Worm (Caenorhabditis elegans) whole organism, young adult: ENCODE data around the gene cest-4.

Experiments used
- B0019.2 ChIP-seq: fragments of 200-800 bp; sonication (Bioruptor generic); conservative IDR thresholded peaks from 2 replicates; pipeline ENCODE4 v1.3.6; 2022; ENCODE audit warnings: missing genetic modification reagents, missing genetic modification characterization, missing compliant biosample characterization
- B0336.3 ChIP-seq: fragments of 200-800 bp; sonication (Bioruptor generic); IDR thresholded peaks from 2 replicates; pipeline ENCODE4 v1.3.6; 2022; ENCODE audit warnings: missing genetic modification characterization, missing compliant biosample characterization
- F33H1.4 ChIP-seq: fragments of 200-800 bp; sonication (Bioruptor generic); IDR thresholded peaks from 2 replicates; pipeline ENCODE4 v1.3.6; 2022; ENCODE audit warnings: missing genetic modification reagents, missing genetic modification characterization, missing compliant biosample characterization
- F37B4.10 ChIP-seq: fragments of 200-800 bp; sonication (Bioruptor generic); IDR thresholded peaks from 2 replicates; pipeline ENCODE4 v1.3.6; 2022; ENCODE audit warnings: missing genetic modification characterization, missing compliant biosample characterization
- F39B2.1 ChIP-seq: fragments of 200-800 bp; sonication (Bioruptor generic); IDR thresholded peaks from 2 replicates; pipeline ENCODE4 v1.3.6; 2022; ENCODE audit warnings: missing genetic modification reagents, missing genetic modification characterization, missing compliant biosample characterization
- F52B5.7 ChIP-seq: sonication (generic microtip); optimal IDR thresholded peaks from 2 replicates; lab custom pipeline; 2016; ENCODE audit warnings: mild to moderate bottlenecking, missing genetic modification characterization, missing compliant biosample characterization
- K11D2.4 ChIP-seq: fragments of 200-800 bp; sonication (Bioruptor generic); IDR thresholded peaks from 2 replicates; pipeline ENCODE4 v1.3.6; 2022; ENCODE audit warnings: missing genetic modification reagents, missing genetic modification characterization, missing compliant biosample characterization
- K12H6.12 ChIP-seq: fragments of 200-800 bp; sonication (Bioruptor generic); optimal IDR thresholded peaks from 2 replicates; lab custom pipeline; 2018; ENCODE audit warnings: mild to moderate bottlenecking, missing genetic modification characterization, missing compliant biosample characterization
- Y53F4B.3 ChIP-seq: fragments of 200-800 bp; sonication (Bioruptor generic); IDR thresholded peaks from 2 replicates; pipeline ENCODE4 v1.3.6; 2022; ENCODE audit warnings: missing genetic modification reagents, missing genetic modification characterization, missing compliant biosample characterization
- Y56A3A.18 ChIP-seq: fragments of 200-800 bp; sonication (Bioruptor generic); IDR thresholded peaks from 2 replicates; pipeline ENCODE4 v1.3.6; 2022; ENCODE audit warnings: missing genetic modification reagents, missing genetic modification characterization, missing compliant biosample characterization
- ZK185.1 ChIP-seq: sonication (generic microtip); optimal IDR thresholded peaks from 2 replicates; lab custom pipeline; 2016; ENCODE audit warnings: mild to moderate bottlenecking, missing genetic modification characterization, missing compliant biosample characterization; ENCODE audit not compliant: poor library complexity, severe bottlenecking
- aptf-3 ChIP-seq: fragments of 200-800 bp; sonication (Bioruptor generic); IDR thresholded peaks from 2 replicates; pipeline ENCODE4 v1.3.6; 2022; ENCODE audit warnings: missing genetic modification characterization, missing compliant biosample characterization
- attf-5 ChIP-seq: fragments of 200-800 bp; sonication (Bioruptor generic); optimal IDR thresholded peaks from 2 replicates; lab custom pipeline; 2018; ENCODE audit warnings: mild to moderate bottlenecking, missing genetic modification characterization, missing compliant biosample characterization
- cebp-1 ChIP-seq, 2 experiments: fragments of 200-800 bp in 1 of 2; sonication (Bioruptor generic) in 1 of 2; sonication (generic microtip) in 1 of 2; IDR thresholded peaks in 1 of 2; optimal IDR thresholded peaks in 1 of 2; 2 replicates each; pipeline versions ENCODE4 v1.3.6 to Lab custom; 2017 to 2022; ENCODE audit warnings: missing compliant biosample characterization in 2 of 2, missing genetic modification characterization in 2 of 2, mild to moderate bottlenecking in 1 of 2, missing genetic modification reagents in 1 of 2, moderate library complexity in 1 of 2
- ceh-40 ChIP-seq: fragments of 200-800 bp; sonication (Bioruptor generic); IDR thresholded peaks from 2 replicates; pipeline ENCODE4 v1.3.6; 2022; ENCODE audit warnings: missing genetic modification characterization, missing compliant biosample characterization
- chd-7 ChIP-seq: sonication (generic microtip); optimal IDR thresholded peaks from 2 replicates; lab custom pipeline; 2016; ENCODE audit warnings: mild to moderate bottlenecking, missing genetic modification characterization, moderate library complexity, missing compliant biosample characterization
- efl-1 ChIP-seq: fragments of 150-350 bp; optimal IDR thresholded peaks from 2 replicates; lab custom pipeline; 2014; ENCODE audit warnings: missing biosample characterization, missing genetic modification reagents, missing genetic modification characterization
- hlh-26 ChIP-seq: fragments of 200-800 bp; sonication (Bioruptor generic); conservative IDR thresholded peaks from 2 replicates; pipeline ENCODE4 v1.3.6; 2022; ENCODE audit warnings: missing genetic modification reagents, missing genetic modification characterization, missing compliant biosample characterization
- hmg-1.2 ChIP-seq: fragments of 200-800 bp; sonication (Bioruptor generic); IDR thresholded peaks from 2 replicates; pipeline ENCODE4 v1.3.6; 2022; ENCODE audit warnings: missing genetic modification reagents, missing genetic modification characterization, missing compliant biosample characterization
- let-607 ChIP-seq, 2 experiments: fragments of 200-800 bp in 1 of 2; sonication (Bioruptor generic) in 1 of 2; sonication (generic microtip) in 1 of 2; optimal IDR thresholded peaks; 2 replicates each; lab custom pipeline; 2016 to 2018; ENCODE audit warnings: mild to moderate bottlenecking in 2 of 2, missing compliant biosample characterization in 2 of 2, missing genetic modification characterization in 2 of 2, moderate library complexity in 2 of 2, missing genotype in 1 of 2
- lin-35 ChIP-seq, 3 experiments: fragments of 150-350 bp in 2 of 3; sonication (generic microtip) in 1 of 3; optimal IDR thresholded peaks; 2 replicates each; lab custom pipeline; 2014 to 2018; ENCODE audit warnings: missing biosample characterization in 3 of 3, missing genetic modification characterization in 3 of 3, missing genetic modification reagents in 3 of 3
- lsl-1 ChIP-seq: fragments of 200-800 bp; sonication (Bioruptor generic); optimal IDR thresholded peaks from 2 replicates; lab custom pipeline; 2018; ENCODE audit warnings: mild to moderate bottlenecking, missing genetic modification characterization, moderate library complexity, missing compliant biosample characterization
- madf-3 ChIP-seq: fragments of 200-800 bp; sonication (Bioruptor generic); IDR thresholded peaks from 2 replicates; pipeline ENCODE4 v1.3.6; 2022; ENCODE audit warnings: missing genetic modification reagents, missing genetic modification characterization, missing compliant biosample characterization
- madf-6 ChIP-seq: fragments of 200-800 bp; sonication (Bioruptor generic); IDR thresholded peaks from 2 replicates; pipeline ENCODE4 v1.3.6; 2022; ENCODE audit warnings: missing genetic modification reagents, missing genetic modification characterization, missing compliant biosample characterization
- madf-8 ChIP-seq: fragments of 200-800 bp; sonication (Bioruptor generic); conservative IDR thresholded peaks from 2 replicates; pipeline ENCODE4 v1.3.6; 2022; ENCODE audit warnings: missing genetic modification reagents, missing genetic modification characterization, missing compliant biosample characterization
- mcd-1 ChIP-seq: fragments of 200-800 bp; sonication (Bioruptor generic); IDR thresholded peaks from 2 replicates; pipeline ENCODE4 v1.3.6; 2022; ENCODE audit warnings: missing genetic modification reagents, missing genetic modification characterization, missing compliant biosample characterization
- nfya-2 ChIP-seq: fragments of 200-800 bp; sonication (Bioruptor generic); IDR thresholded peaks from 2 replicates; pipeline ENCODE4 v1.3.6; 2022; ENCODE audit warnings: missing genetic modification reagents, missing genetic modification characterization, missing compliant biosample characterization
- nfyb-1 ChIP-seq: fragments of 200-800 bp; sonication (Bioruptor generic); IDR thresholded peaks from 2 replicates; pipeline ENCODE4 v1.3.6; 2022; ENCODE audit warnings: missing genetic modification reagents, missing genetic modification characterization, missing compliant biosample characterization
- nhr-179 ChIP-seq: sonication (generic microtip); optimal IDR thresholded peaks from 2 replicates; lab custom pipeline; 2016; ENCODE audit warnings: mild to moderate bottlenecking, missing genetic modification characterization, missing compliant biosample characterization
- nhr-27 ChIP-seq: fragments of 200-800 bp; sonication (Bioruptor generic); optimal IDR thresholded peaks from 2 replicates; lab custom pipeline; 2018; ENCODE audit warnings: mild to moderate bottlenecking, missing genetic modification characterization, moderate library complexity, missing compliant biosample characterization
- nhr-80 ChIP-seq: sonication (generic microtip); optimal IDR thresholded peaks from 2 replicates; lab custom pipeline; 2016; ENCODE audit warnings: missing genetic modification characterization, missing compliant biosample characterization
- pbrm-1 ChIP-seq: fragments of 200-800 bp; sonication (Bioruptor generic); IDR thresholded peaks from 2 replicates; pipeline ENCODE4 v1.3.6; 2022; ENCODE audit warnings: missing genetic modification reagents, missing genetic modification characterization, missing compliant biosample characterization
- rcor-1 ChIP-seq: fragments of 200-800 bp; sonication (Bioruptor generic); IDR thresholded peaks from 2 replicates; pipeline ENCODE4 v1.3.6; 2022; ENCODE audit warnings: missing genetic modification reagents, missing genetic modification characterization, missing compliant biosample characterization
- repo-1 ChIP-seq: sonication (generic microtip); optimal IDR thresholded peaks from 2 replicates; lab custom pipeline; 2017; ENCODE audit warnings: mild to moderate bottlenecking, missing genetic modification characterization, missing compliant biosample characterization
- sdz-38 ChIP-seq: sonication (generic microtip); optimal IDR thresholded peaks from 2 replicates; lab custom pipeline; 2016; ENCODE audit warnings: missing genotype, missing genetic modification characterization, missing compliant biosample characterization
- snpc-1.1 ChIP-seq: sonication (generic microtip); optimal IDR thresholded peaks from 2 replicates; lab custom pipeline; 2017; ENCODE audit warnings: missing genetic modification characterization, mild to moderate bottlenecking, missing compliant biosample characterization, antibody characterized with exemption, moderate library complexity, missing genotype, missing genetic modification reagents; ENCODE audit not compliant: insufficient read depth
- snpc-4 ChIP-seq, 5 experiments: fragments of 150-350 bp in 1 of 5; sonication (generic microtip) in 4 of 5; optimal IDR thresholded peaks; 2 replicates each; lab custom pipeline; 2014 to 2018; ENCODE audit warnings: missing genetic modification characterization in 5 of 5, missing biosample characterization in 3 of 5, antibody characterized with exemption in 2 of 5, mild to moderate bottlenecking in 2 of 5, missing compliant biosample characterization in 2 of 5, missing genotype in 2 of 5, moderate library complexity in 2 of 5, missing genetic modification reagents in 1 of 5
- tlf-1 ChIP-seq: fragments of 200-800 bp; sonication (Bioruptor generic); optimal IDR thresholded peaks from 2 replicates; lab custom pipeline; 2018; ENCODE audit warnings: mild to moderate bottlenecking, missing genetic modification characterization, missing compliant biosample characterization
- xnd-1 ChIP-seq: sonication (generic microtip); optimal IDR thresholded peaks from 2 replicates; lab custom pipeline; 2016; ENCODE audit warnings: missing genotype, missing genetic modification reagents, missing genetic modification characterization, missing compliant biosample characterization

cest-4 gene

DNA sequence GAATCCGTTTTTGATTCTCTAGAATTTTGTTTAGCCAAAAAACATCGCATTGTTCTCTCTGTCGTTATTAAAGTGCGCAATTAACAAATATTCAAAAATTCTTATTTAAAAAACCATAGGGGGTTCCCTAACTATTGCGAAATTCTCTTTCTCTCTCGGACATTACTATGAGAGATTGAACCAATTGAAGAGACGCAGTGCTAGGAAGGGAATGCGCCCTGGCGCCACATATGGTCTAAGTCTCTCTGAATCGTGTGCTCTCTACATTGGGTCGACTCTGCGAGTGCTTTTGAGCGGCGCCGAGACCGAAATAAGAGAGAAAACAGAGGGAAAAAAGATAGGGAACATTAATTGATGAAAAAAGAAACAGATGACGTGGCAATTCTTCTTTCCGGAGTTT, 16.3 kb downstream of the cest-4 start (continued):
- TF ChIP-seq cebp-1 (GFP tag; IDR thresholded peaks at IDR 0.05; lab: Robert Waterston, UW) = peak; percentile 98
- TF ChIP-seq cebp-1 (tag; optimal IDR thresholded peaks at IDR 0.05; lab: Kevin White, UChicago) = peak; percentile 99
- TF ChIP-seq hlh-26 (GFP tag; lab: Robert Waterston, UW) = no peak
- TF ChIP-seq F37B4.10 = no peak
- TF ChIP-seq F33H1.4 = no peak
- TF ChIP-seq madf-3 (GFP tag; lab: Robert Waterston, UW) = no peak
- peak; percentile 42 for TF ChIP-seq repo-1 (tag; lab: Kevin White, UChicago)
- peak; percentile 21 for TF ChIP-seq ZK185.1 (tag; lab: Kevin White, UChicago)
- no peak for TF ChIP-seq sdz-38 (tag; lab: Kevin White, UChicago)
- TF ChIP-seq madf-6 = no peak
- TF ChIP-seq K11D2.4 (GFP tag; lab: Robert Waterston, UW) = peak; percentile 21; the same call in 1 of the 2 replicates
- peak; percentile 33 to 70 for TF ChIP-seq let-607 (tag; optimal IDR thresholded peaks at IDR 0.05; lab: Kevin White, UChicago)
- peak; percentile 17; the same call in 1 of the 2 replicates for TF ChIP-seq B0336.3 (GFP tag; lab: Robert Waterston, UW)
- no peak for TF ChIP-seq F52B5.7 (tag; lab: Kevin White, UChicago)
- no peak for TF ChIP-seq efl-1
- peak; percentile 38 for TF ChIP-seq chd-7 (tag; lab: Kevin White, UChicago)
- no peak for TF ChIP-seq nhr-27 (tag; lab: Kevin White, UChicago)
- TF ChIP-seq xnd-1 (tag; lab: Kevin White, UChicago) = no peak
- no peak for TF ChIP-seq snpc-4 (GFP tag; optimal IDR thresholded peaks at IDR 0.05; lab: Kevin White, UChicago)
- TF ChIP-seq snpc-4 (tag; optimal IDR thresholded peaks at IDR 0.05; lab: Kevin White, UChicago) = peak in 3 of 4 experiments; percentile 27 to 35 (median 30)

DNA sequence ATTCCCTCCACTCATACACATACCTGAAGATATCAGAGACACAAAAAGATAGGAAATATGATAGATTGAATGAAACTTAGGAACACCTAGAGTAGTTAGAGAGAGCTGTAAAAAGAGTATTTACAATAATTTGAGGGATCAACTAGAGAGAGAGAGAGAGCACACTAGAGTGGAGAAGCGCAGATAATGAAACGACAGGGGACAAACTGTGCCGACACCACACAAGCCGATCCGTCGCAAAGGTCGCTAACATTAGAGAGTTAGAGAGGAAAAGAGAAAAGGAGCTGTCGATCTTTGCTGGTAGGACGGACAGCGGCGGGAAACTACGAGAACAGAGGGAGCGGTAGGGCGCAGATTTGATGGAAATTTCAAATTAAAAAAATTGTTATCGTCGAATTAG, 17.0 kb downstream of the cest-4 start, which contains the start of gene dyci-1:
Gene dyci-1, minus strand, starts transcription at position 122 of the 400 bp plus-strand sequence.
- TF ChIP-seq Y56A3A.18 (GFP tag; lab: Robert Waterston, UW) (no peak), aptf-3 (GFP tag; lab: Robert Waterston, UW) (no peak), K11D2.4 (GFP tag; lab: Robert Waterston, UW) (no peak), xnd-1 (tag; lab: Kevin White, UChicago) (no peak), madf-6 (0 out of 2 replicates have a peak, but pooled peaks have one; percentile 18), cebp-1 (GFP tag; IDR thresholded peaks at IDR 0.05; lab: Robert Waterston, UW) (no peak), cebp-1 (tag; optimal IDR thresholded peaks at IDR 0.05; lab: Kevin White, UChicago) (no peak), B0019.2 (GFP tag; lab: Robert Waterston, UW) (no peak), repo-1 (tag; lab: Kevin White, UChicago) (no peak), mcd-1 (GFP tag; lab: Robert Waterston, UW) (peak; percentile 47; the same call in 1 of the 2 replicates), rcor-1 (GFP tag; lab: Robert Waterston, UW) (no peak), tlf-1 (GFP tag; lab: Kevin White, UChicago) (no peak), K12H6.12 (tag; lab: Kevin White, UChicago) (no peak), lsl-1 (GFP tag; lab: Kevin White, UChicago) (no peak), nfyb-1 (peak; percentile 36; the same call in 1 of the 2 replicates), Y53F4B.3 (no peak), madf-8 (GFP tag; lab: Robert Waterston, UW) (no peak), ceh-40 (GFP tag; lab: Robert Waterston, UW) (no peak), attf-5 (peak; percentile 7), snpc-1.1 (tag; lab: Kevin White, UChicago) (no peak), ZK185.1 (tag; lab: Kevin White, UChicago) (peak; percentile 3), lin-35 (GFP tag; optimal IDR thresholded peaks at IDR 0.05; lab: Kevin White, UChicago) (no peak), hmg-1.2 (GFP tag; lab: Robert Waterston, UW) (peak; percentile 62; the same call in 1 of the 2 replicates), pbrm-1 (GFP tag; lab: Robert Waterston, UW) (0 out of 2 replicates have a peak, but pooled peaks have one; percentile 11), F39B2.1 (GFP tag; lab: Robert Waterston, UW) (no peak), nhr-80 (peak; percentile 27), nfya-2 (GFP tag; lab: Robert Waterston, UW) (no peak), nhr-179 (no peak)
- TF ChIP-seq, all 124 proteins: peak for 8
